Fruit fly (Drosophila melanogaster) whole organism, pupa: Measurements from ENCODE around the gene vib.

Source experiments
- CG10348 ChIP-seq: fragments of 200-800 bp; sonication (Bioruptor generic); IDR thresholded peaks from 2 replicates; pipeline ENCODE4 v1.3.6; 2022; ENCODE audit warnings: missing biosample characterization, missing genetic modification characterization
- CG12605 ChIP-seq: fragments of 200-800 bp; sonication (Bioruptor generic); IDR thresholded peaks from 2 replicates; pipeline ENCODE4 v1.3.6; 2022; ENCODE audit warnings: missing biosample characterization, missing genetic modification characterization
- CG13204 ChIP-seq: fragments of 200-800 bp; sonication (Bioruptor generic); optimal IDR thresholded peaks from 2 replicates; lab custom pipeline; 2018; ENCODE audit warnings: missing biosample characterization, mild to moderate bottlenecking, missing genetic modification characterization, moderate library complexity
- CG14655 ChIP-seq: fragments of 200-800 bp; sonication (Bioruptor generic); optimal IDR thresholded peaks from 3 replicates; lab custom pipeline; 2017; ENCODE audit warnings: mild to moderate bottlenecking, missing biosample characterization, missing genetic modification reagents, missing genetic modification characterization
- CG15710 ChIP-seq: fragments of 200-800 bp; sonication (Bioruptor generic); optimal IDR thresholded peaks from 2 replicates; lab custom pipeline; 2018; ENCODE audit warnings: missing biosample characterization, mild to moderate bottlenecking, missing genetic modification characterization, moderate library complexity
- CG17806 ChIP-seq: fragments of 200-800 bp; sonication (Bioruptor generic); optimal IDR thresholded peaks from 2 replicates; lab custom pipeline; 2018; ENCODE audit warnings: missing biosample characterization, mild to moderate bottlenecking, missing genetic modification characterization, moderate library complexity
- CG32121 ChIP-seq: fragments of 200-800 bp; sonication (Bioruptor generic); IDR thresholded peaks from 2 replicates; pipeline ENCODE4 v1.3.6; 2022; ENCODE audit warnings: missing biosample characterization, missing genetic modification characterization
- CG34367 ChIP-seq: fragments of 200-800 bp; sonication (Bioruptor generic); optimal IDR thresholded peaks from 2 replicates; lab custom pipeline; 2018; ENCODE audit warnings: missing biosample characterization, mild to moderate bottlenecking, missing genetic modification characterization
- CG4496 ChIP-seq: fragments of 200-800 bp; sonication (Bioruptor generic); IDR thresholded peaks from 3 replicates; pipeline ENCODE4 v1.3.6; 2022; ENCODE audit warnings: missing biosample characterization, missing genetic modification characterization
- CG8159 ChIP-seq: fragments of 200-800 bp; sonication (Bioruptor generic); optimal IDR thresholded peaks from 3 replicates; lab custom pipeline; 2018; ENCODE audit warnings: missing biosample characterization, mild to moderate bottlenecking, missing genetic modification characterization, moderate library complexity
- CG8301 ChIP-seq: fragments of 200-800 bp; sonication (Bioruptor generic); optimal IDR thresholded peaks from 2 replicates; lab custom pipeline; 2018; ENCODE audit warnings: missing biosample characterization, mild to moderate bottlenecking, missing genetic modification characterization
- CG9948 ChIP-seq: fragments of 200-800 bp; sonication (Bioruptor generic); optimal IDR thresholded peaks from 2 replicates; lab custom pipeline; 2018; ENCODE audit warnings: missing biosample characterization, mild to moderate bottlenecking, missing genetic modification characterization, moderate library complexity
- D1 ChIP-seq: fragments of 200-800 bp; sonication (Bioruptor generic); optimal IDR thresholded peaks from 2 replicates; lab custom pipeline; 2018; ENCODE audit warnings: missing biosample characterization, mild to moderate bottlenecking, missing genetic modification characterization, moderate library complexity
- EcR ChIP-seq: fragments of 200-800 bp; sonication (Bioruptor generic); optimal IDR thresholded peaks from 3 replicates; lab custom pipeline; 2019; ENCODE audit warnings: missing biosample characterization, missing genetic modification characterization, mild to moderate bottlenecking, moderate library complexity, missing genetic modification reagents
- Ets98B ChIP-seq: fragments of 200-800 bp; sonication (Bioruptor generic); IDR thresholded peaks from 2 replicates; pipeline ENCODE4 v1.3.6; 2022; ENCODE audit warnings: missing biosample characterization, missing genetic modification characterization
- Pif1A ChIP-seq: fragments of 200-800 bp; sonication (Bioruptor generic); optimal IDR thresholded peaks from 3 replicates; lab custom pipeline; 2016; ENCODE audit warnings: missing biosample characterization, missing genetic modification characterization
- Pif1B ChIP-seq: fragments of 200-800 bp; sonication (Bioruptor generic); optimal IDR thresholded peaks from 3 replicates; lab custom pipeline; 2016; ENCODE audit warnings: missing biosample characterization, missing genetic modification characterization
- Snoo ChIP-seq: fragments of 200-800 bp; sonication (Bioruptor generic); optimal IDR thresholded peaks from 3 replicates; lab custom pipeline; 2017; ENCODE audit warnings: missing biosample characterization, mild to moderate bottlenecking, missing genetic modification characterization, inconsistent platforms
- fd96Ca ChIP-seq: fragments of 200-800 bp; sonication (Bioruptor generic); IDR thresholded peaks from 3 replicates; pipeline ENCODE4 v1.3.6; 2022; ENCODE audit warnings: missing biosample characterization, missing genetic modification characterization
- gl ChIP-seq: fragments of 200-800 bp; sonication (Bioruptor generic); optimal IDR thresholded peaks from 2 replicates; lab custom pipeline; 2018; ENCODE audit warnings: missing biosample characterization, mild to moderate bottlenecking, missing genetic modification characterization
- rn ChIP-seq: fragments of 200-800 bp; sonication (Bioruptor generic); IDR thresholded peaks from 2 replicates; pipeline ENCODE4 v1.3.6; 2022; ENCODE audit warnings: missing biosample characterization, missing genetic modification characterization

Gene vib

DNA sequence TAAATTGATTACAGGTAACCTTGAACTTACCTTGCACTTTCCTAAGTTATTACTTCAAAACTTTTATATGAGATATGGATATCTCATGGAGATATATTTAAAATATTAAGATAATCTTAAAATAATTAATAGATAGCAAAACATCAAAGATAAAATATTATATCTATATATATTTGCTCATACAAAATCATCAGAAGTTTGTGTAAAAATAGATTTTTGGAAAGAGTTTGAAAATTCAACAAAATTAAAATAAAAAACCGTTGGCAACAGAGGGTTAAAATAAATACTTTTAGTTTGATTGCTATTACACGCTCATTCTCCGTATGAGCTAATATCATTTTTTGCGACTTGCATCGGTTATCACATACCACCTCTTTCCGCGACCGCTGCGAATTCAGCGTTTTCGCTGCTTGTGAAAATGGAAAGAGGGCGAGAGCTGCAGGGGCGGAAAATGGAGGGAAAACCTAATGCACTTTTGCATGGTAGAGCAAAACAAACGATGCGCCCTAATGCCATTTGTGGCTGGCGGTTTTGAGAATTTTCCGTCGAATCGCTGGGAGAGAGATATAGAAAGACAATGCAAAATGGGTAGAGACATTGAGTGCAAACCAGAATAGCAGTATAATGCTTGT, 13.8 kb downstream of the vib start:
- no peak for TF ChIP-seq CG14655 (GFP tag; lab: Kevin White, UChicago)
- TF ChIP-seq CG13204, result no peak
- no peak for TF ChIP-seq CG17806
- no peak for TF ChIP-seq rn (GFP tag; lab: Robert Waterston, UW)

DNA sequence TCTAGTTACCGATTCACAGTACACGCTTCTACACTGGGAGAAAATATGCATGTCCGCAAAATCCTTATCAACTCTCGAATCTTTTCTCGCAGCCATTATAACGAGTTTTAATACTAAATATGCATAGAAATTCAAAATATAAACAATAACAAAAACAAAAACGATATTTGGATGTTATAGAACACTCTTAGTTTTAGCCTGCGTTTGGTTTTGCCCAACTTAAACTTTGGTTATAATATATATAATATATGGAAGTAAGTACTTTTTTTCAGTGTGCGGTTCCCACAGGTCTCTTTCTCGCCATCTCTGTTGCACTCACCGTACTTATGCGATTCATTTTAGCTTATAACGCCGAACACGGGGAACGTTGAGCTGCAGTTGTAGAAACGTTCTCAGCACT, 14.7 kb downstream of the vib start, which contains the start of gene cry:
cry (plus strand) TSS at position 377 of the 400 bp plus-strand sequence.
- TF ChIP-seq Ets98B (GFP tag; lab: Robert Waterston, UW) (peak; percentile 76), CG13204 (peak; percentile 88), fd96Ca (GFP tag; lab: Robert Waterston, UW) (peak; percentile 77), CG34367 (tag; lab: Kevin White, UChicago) (peak; percentile 91), gl (tag; lab: Kevin White, UChicago) (peak; percentile 77), CG10348 (GFP tag; lab: Robert Waterston, UW) (no peak), CG12605 (GFP tag; lab: Robert Waterston, UW) (peak; percentile 65), EcR (GFP tag; lab: Kevin White, UChicago) (no peak), D1 (peak; percentile 80), CG17806 (peak; percentile 93), Snoo (tag; lab: Kevin White, UChicago) (peak; percentile 76), CG15710 (peak; percentile 95), Pif1A (peak; percentile 86), Pif1B (peak; percentile 84), CG32121 (peak; percentile 82; the same call in 1 of the 2 replicates), CG8301 (peak; percentile 90), CG8159 (tag; lab: Kevin White, UChicago) (peak; percentile 96), rn (GFP tag; lab: Robert Waterston, UW) (peak; percentile 53; the same call in 1 of the 2 replicates), CG14655 (GFP tag; lab: Kevin White, UChicago) (peak; percentile 95), CG9948 (tag; lab: Kevin White, UChicago) (peak; percentile 95), CG4496 (GFP tag; lab: Robert Waterston, UW) (peak; percentile 78)

- TF ChIP-seq Pif1B, result no peak
Measured at dm6 chr3R:19190020-19190419, 36.4 kb downstream of the vib start.

DNA sequence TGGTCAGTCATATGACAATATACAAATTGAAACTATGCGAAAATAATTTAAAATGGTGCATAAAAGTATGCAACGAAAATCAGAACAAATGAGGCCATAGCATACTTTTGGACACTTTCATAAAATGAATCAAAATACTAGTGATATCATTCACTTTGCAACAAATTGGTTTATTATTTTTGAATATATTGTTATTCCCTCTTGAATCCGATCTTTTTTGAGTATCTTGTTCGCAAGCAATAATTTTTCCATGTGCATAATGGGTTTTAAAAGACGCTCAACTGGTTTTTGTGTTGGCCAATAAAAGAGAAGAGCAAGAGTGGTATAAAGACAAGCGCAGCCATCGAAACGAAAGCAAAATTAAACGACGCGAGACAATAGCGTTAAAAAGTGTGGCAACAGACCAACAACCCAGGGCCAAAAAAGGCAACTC, 38.7 kb downstream of the vib start:
- TF ChIP-seq CG4496 (GFP tag; lab: Robert Waterston, UW) (0 out of 3 replicates have a peak, but pooled peaks have one; percentile 24), Ets98B (GFP tag; lab: Robert Waterston, UW) (no peak), CG12605 (GFP tag; lab: Robert Waterston, UW) (no peak), gl (tag; lab: Kevin White, UChicago) (peak; percentile 5), EcR (GFP tag; lab: Kevin White, UChicago) (no peak), CG15710 (peak; percentile 85), rn (GFP tag; lab: Robert Waterston, UW) (no peak), CG8159 (tag; lab: Kevin White, UChicago) (peak; percentile 90), Pif1A (peak; percentile 81), fd96Ca (GFP tag; lab: Robert Waterston, UW) (no peak), CG17806 (peak; percentile 90), CG9948 (tag; lab: Kevin White, UChicago) (peak; percentile 87), Pif1B (peak; percentile 75), CG8301 (peak; percentile 87), CG14655 (GFP tag; lab: Kevin White, UChicago) (peak; percentile 90), Snoo (tag; lab: Kevin White, UChicago) (peak; percentile 25), CG10348 (GFP tag; lab: Robert Waterston, UW) (no peak), D1 (peak; percentile 63), CG34367 (tag; lab: Kevin White, UChicago) (peak; percentile 85), CG13204 (peak; percentile 62), CG32121 (no peak)

DNA sequence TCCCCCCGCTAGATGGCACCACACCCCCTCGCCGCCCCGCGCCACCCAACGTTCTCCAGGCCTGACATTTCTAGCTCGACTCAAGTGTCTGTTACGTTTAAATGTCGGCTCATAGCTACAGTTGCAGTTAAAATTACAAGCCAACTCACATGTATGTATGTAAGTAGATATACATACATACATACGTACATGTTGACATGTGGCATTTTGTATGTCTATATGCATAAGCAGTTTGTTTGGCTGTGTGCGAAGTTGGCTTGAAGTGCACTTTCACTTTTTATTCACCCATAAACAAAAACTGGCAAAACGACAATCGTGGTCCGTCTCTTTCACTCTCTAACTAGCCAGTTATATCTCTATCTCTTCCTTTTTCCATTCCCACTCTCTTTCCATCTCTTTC, 43.6 kb downstream of the vib start:
- TF ChIP-seq EcR (GFP tag; lab: Kevin White, UChicago) (no peak), CG34367 (tag; lab: Kevin White, UChicago) (no peak), CG14655 (GFP tag; lab: Kevin White, UChicago) (no peak), CG10348 (GFP tag; lab: Robert Waterston, UW) (no peak), fd96Ca (GFP tag; lab: Robert Waterston, UW) (no peak), CG8159 (tag; lab: Kevin White, UChicago) (no peak), CG12605 (GFP tag; lab: Robert Waterston, UW) (no peak), Snoo (tag; lab: Kevin White, UChicago) (no peak), CG15710 (no peak)
- TF ChIP-seq, all 21 proteins: peak for 0

- TF ChIP-seq CG14655 (GFP tag; lab: Kevin White, UChicago), result peak; percentile 88
- peak; percentile 74 for TF ChIP-seq CG15710
- peak; percentile 72 for TF ChIP-seq CG17806
- TF ChIP-seq rn (GFP tag; lab: Robert Waterston, UW), result peak; percentile 44; the same call in 1 of the 2 replicates
- TF ChIP-seq CG8301, result peak; percentile 83
- peak; percentile 45; the same call in 1 of the 2 replicates for TF ChIP-seq CG10348 (GFP tag; lab: Robert Waterston, UW)
- peak; percentile 62 for TF ChIP-seq CG34367 (tag; lab: Kevin White, UChicago)
- peak; percentile 71 for TF ChIP-seq Pif1A
- peak; percentile 77 for TF ChIP-seq CG9948 (tag; lab: Kevin White, UChicago)
- TF ChIP-seq CG13204, result peak; percentile 29
- peak; percentile 81 for TF ChIP-seq CG8159 (tag; lab: Kevin White, UChicago)
- TF ChIP-seq D1, result no peak
- peak; percentile 41 for TF ChIP-seq Ets98B (GFP tag; lab: Robert Waterston, UW)
- TF ChIP-seq CG4496 (GFP tag; lab: Robert Waterston, UW), result 0 out of 3 replicates have a peak, but pooled peaks have one; percentile 27
- TF ChIP-seq CG12605 (GFP tag; lab: Robert Waterston, UW), result no peak
- no peak for TF ChIP-seq EcR (GFP tag; lab: Kevin White, UChicago)
- TF ChIP-seq CG32121, result peak; percentile 73; the same call in 1 of the 2 replicates
- TF ChIP-seq Pif1B, result peak; percentile 47
- TF ChIP-seq gl (tag; lab: Kevin White, UChicago), result no peak
- TF ChIP-seq fd96Ca (GFP tag; lab: Robert Waterston, UW), result no peak
- TF ChIP-seq Snoo (tag; lab: Kevin White, UChicago), result peak; percentile 17
- TF ChIP-seq, all 21 proteins: peak for 16
Measured at dm6 chr3R:19181214-19181613, 45.2 kb downstream of the vib start.
